Worm (Caenorhabditis elegans): ENCODE data around the gene R107.9.

ce11 chrIII:9058959-9059534 lies 21.3 kb downstream of the R107.9 start, which contains the start of gene gst-1:
- peak; percentile 46; the same call in 1 of the 2 replicates for TF ChIP-seq lin-38 (GFP tag; IDR thresholded peaks at IDR 0.05)
- no peak for TF ChIP-seq lim-7 (GFP tag; IDR thresholded peaks at IDR 0.05)
- no peak for TF ChIP-seq ceh-82 (tag; optimal IDR thresholded peaks at IDR 0.05)
- peak; percentile 40 for TF ChIP-seq ama-1 (optimal IDR thresholded peaks at IDR 0.05)
- TF ChIP-seq hif-1 (tag; optimal IDR thresholded peaks at IDR 0.05) = no peak
- no peak for TF ChIP-seq ZK546.5 (tag; optimal IDR thresholded peaks at IDR 0.05)
- TF ChIP-seq nhr-25 (tag; optimal IDR thresholded peaks at IDR 0.05; ENCODE audit: borderline replicate concordance, insufficient read depth) = no peak

All from whole organism, L4 larva.